Fruit fly (Drosophila melanogaster) whole organism, embryonic: ENCODE measurements around the gene Argl.
A peak's percentile ranks its signal among the peaks of the same experiment; 100 is the strongest.

Experiments
- Ada2b ChIP-seq: fragments of 200-800 bp; sonication (Bioruptor generic); IDR thresholded peaks from 2 replicates; pipeline ENCODE4 v1.3.6; 2022; ENCODE audit warnings: missing biosample characterization, missing genetic modification characterization
- Atf-2 ChIP-seq: fragments of 200-800 bp; sonication (Bioruptor generic); optimal IDR thresholded peaks from 2 replicates; lab custom pipeline; 2016; ENCODE audit warnings: missing biosample characterization, missing genetic modification characterization
- B-H2 ChIP-seq: fragments of 200-800 bp; sonication (Bioruptor generic); optimal IDR thresholded peaks from 2 replicates; lab custom pipeline; 2018; ENCODE audit warnings: missing biosample characterization, mild to moderate bottlenecking, missing genetic modification characterization
- C15 ChIP-seq: fragments of 200-800 bp; sonication (Bioruptor generic); IDR thresholded peaks from 3 replicates; pipeline ENCODE4 v1.3.6; 2022; ENCODE audit warnings: missing biosample characterization, missing genetic modification characterization
- CG11093 ChIP-seq: fragments of 200-800 bp; sonication (Bioruptor generic); IDR thresholded peaks from 3 replicates; pipeline ENCODE4 v1.3.6; 2022; ENCODE audit warnings: missing biosample characterization, missing genetic modification characterization
- CG11456 ChIP-seq: fragments of 200-800 bp; sonication (Bioruptor generic); IDR thresholded peaks from 3 replicates; pipeline ENCODE4 v1.3.6; 2022; ENCODE audit warnings: missing biosample characterization, missing genetic modification characterization
- CG11560 ChIP-seq: fragments of 200-800 bp; sonication (Bioruptor generic); IDR thresholded peaks from 3 replicates; pipeline ENCODE4 v1.3.6; 2022; ENCODE audit warnings: missing biosample characterization, missing genetic modification characterization
- CG12942 ChIP-seq: fragments of 200-800 bp; sonication (Bioruptor generic); optimal IDR thresholded peaks from 3 replicates; lab custom pipeline; 2016; ENCODE audit warnings: missing biosample characterization, missing genetic modification characterization
- CG13296 ChIP-seq: fragments of 200-800 bp; sonication (Bioruptor generic); optimal IDR thresholded peaks from 3 replicates; lab custom pipeline; 2018; ENCODE audit warnings: missing biosample characterization, mild to moderate bottlenecking, missing genetic modification characterization
- CG14965 ChIP-seq: fragments of 200-800 bp; sonication (Bioruptor generic); optimal IDR thresholded peaks from 2 replicates; lab custom pipeline; 2016; ENCODE audit warnings: missing biosample characterization, missing genetic modification characterization, borderline replicate concordance
- CG17328 ChIP-seq: fragments of 200-800 bp; sonication (Bioruptor generic); IDR thresholded peaks from 2 replicates; pipeline ENCODE4 v1.3.6; 2022; ENCODE audit warnings: missing biosample characterization, missing genetic modification characterization
- CG3065 ChIP-seq: fragments of 200-800 bp; sonication (Bioruptor generic); optimal IDR thresholded peaks from 2 replicates; lab custom pipeline; 2016; ENCODE audit warnings: missing biosample characterization, missing genetic modification characterization
- CG31224 ChIP-seq: fragments of 200-800 bp; sonication (Bioruptor generic); IDR thresholded peaks from 2 replicates; pipeline ENCODE4 v1.3.6; 2022; ENCODE audit warnings: missing biosample characterization, missing genetic modification characterization
- CG6175 ChIP-seq: fragments of 200-800 bp; sonication (Bioruptor generic); IDR thresholded peaks from 3 replicates; pipeline ENCODE4 v1.3.6; 2022; ENCODE audit warnings: missing biosample characterization, missing genetic modification characterization
- CG7372 ChIP-seq: fragments of 200-800 bp; sonication (Bioruptor generic); IDR thresholded peaks from 2 replicates; pipeline ENCODE4 v1.3.6; 2022; ENCODE audit warnings: missing biosample characterization, missing genetic modification characterization
- CG9609 ChIP-seq: fragments of 200-800 bp; sonication (Bioruptor generic); optimal IDR thresholded peaks from 3 replicates; lab custom pipeline; 2016; ENCODE audit warnings: missing biosample characterization, missing genetic modification characterization
- Dad ChIP-seq: fragments of 200-800 bp; sonication (Bioruptor generic); optimal IDR thresholded peaks from 3 replicates; lab custom pipeline; 2016; ENCODE audit warnings: missing biosample characterization, missing genetic modification characterization
- Dll ChIP-seq: fragments of 200-800 bp; sonication (Bioruptor generic); IDR thresholded peaks from 4 replicates; pipeline ENCODE4 v1.3.6; 2022; ENCODE audit warnings: missing biosample characterization, missing genetic modification characterization; ENCODE audit not compliant: partially characterized antibody
- E2f1 ChIP-seq: fragments of 200-800 bp; sonication (Bioruptor generic); IDR thresholded peaks from 2 replicates; pipeline ENCODE4 v1.3.6; 2022; ENCODE audit warnings: missing biosample characterization, missing genetic modification characterization
- Elba2 ChIP-seq: fragments of 200-800 bp; sonication (Bioruptor generic); optimal IDR thresholded peaks from 3 replicates; lab custom pipeline; 2016; ENCODE audit warnings: missing biosample characterization, missing genetic modification characterization
- HHEX ChIP-seq: fragments of 200-800 bp; sonication (Bioruptor generic); optimal IDR thresholded peaks from 3 replicates; lab custom pipeline; 2017; ENCODE audit warnings: missing biosample characterization, mild to moderate bottlenecking, missing genetic modification characterization, missing genetic modification reagents
- HLH4C ChIP-seq: fragments of 200-800 bp; sonication (Bioruptor generic); IDR thresholded peaks from 3 replicates; pipeline ENCODE4 v1.3.6; 2022; ENCODE audit warnings: missing biosample characterization, missing genetic modification characterization; ENCODE audit not compliant: partially characterized antibody
- HmgZ ChIP-seq: fragments of 200-800 bp; sonication (Bioruptor generic); optimal IDR thresholded peaks from 2 replicates; lab custom pipeline; 2018; ENCODE audit warnings: missing biosample characterization, mild to moderate bottlenecking, missing genetic modification characterization
- Hr39 ChIP-seq: fragments of >200 bp; optimal IDR thresholded peaks from 2 replicates; lab custom pipeline; 2017
- MESR4 ChIP-seq: fragments of 200-800 bp; sonication (Bioruptor generic); optimal IDR thresholded peaks from 2 replicates; lab custom pipeline; 2018; ENCODE audit warnings: missing biosample characterization, mild to moderate bottlenecking, missing genetic modification characterization, moderate library complexity
- NFAT ChIP-seq: fragments of 200-800 bp; sonication (Bioruptor generic); IDR thresholded peaks from 2 replicates; pipeline ENCODE4 v1.3.6; 2022; ENCODE audit warnings: missing biosample characterization, missing genetic modification characterization
- Nf-YA ChIP-seq: fragments of 200-800 bp; sonication (Bioruptor generic); IDR thresholded peaks from 2 replicates; pipeline ENCODE4 v1.3.6; 2022; ENCODE audit warnings: missing biosample characterization, missing genetic modification characterization
- Pdp1 ChIP-seq, 2 experiments: fragments of 200-800 bp; sonication (Bioruptor generic); optimal IDR thresholded peaks; 3 replicates each; lab custom pipeline; 2016; ENCODE audit warnings: missing biosample characterization in 2 of 2, missing genetic modification characterization in 2 of 2, mild to moderate bottlenecking in 1 of 2, moderate library complexity in 1 of 2
- Usf ChIP-seq: fragments of 200-800 bp; sonication (Bioruptor generic); optimal IDR thresholded peaks from 2 replicates; lab custom pipeline; 2017; ENCODE audit warnings: missing genotype, missing biosample characterization, missing genetic modification characterization
- ash1 ChIP-seq: fragments of 200-800 bp; sonication (Bioruptor generic); optimal IDR thresholded peaks from 2 replicates; lab custom pipeline; 2018; ENCODE audit warnings: missing biosample characterization, mild to moderate bottlenecking, missing genetic modification characterization
- bsh ChIP-seq, 2 experiments: fragments of 200-800 bp; sonication (Bioruptor generic); optimal IDR thresholded peaks; 2 replicates each; lab custom pipeline; 2017 to 2018; ENCODE audit warnings: mild to moderate bottlenecking in 2 of 2, missing biosample characterization in 2 of 2, missing genetic modification characterization in 2 of 2, moderate library complexity in 1 of 2
- btn ChIP-seq: fragments of 200-800 bp; sonication (Bioruptor generic); optimal IDR thresholded peaks from 2 replicates; lab custom pipeline; 2016; ENCODE audit warnings: missing biosample characterization, missing genetic modification characterization
- chinmo ChIP-seq: fragments of 200-800 bp; sonication (Bioruptor generic); IDR thresholded peaks from 4 replicates; pipeline ENCODE4 v1.3.6; 2022; ENCODE audit warnings: missing biosample characterization, missing genetic modification characterization; ENCODE audit not compliant: partially characterized antibody
- croc ChIP-seq: fragments of 200-800 bp; sonication (Bioruptor generic); conservative IDR thresholded peaks from 3 replicates; pipeline ENCODE4 v1.3.6; 2022; ENCODE audit warnings: missing biosample characterization, missing genetic modification characterization
- crp ChIP-seq, 2 experiments: fragments of 200-800 bp; sonication (Bioruptor generic); optimal IDR thresholded peaks; 2 replicates in 1 of 2; 3 replicates in 1 of 2; lab custom pipeline; 2017; ENCODE audit warnings: missing biosample characterization in 2 of 2, missing genetic modification characterization in 2 of 2, mild to moderate bottlenecking in 1 of 2, moderate library complexity in 1 of 2
- dm ChIP-seq: fragments of 200-800 bp; sonication (Bioruptor generic); optimal IDR thresholded peaks from 3 replicates; lab custom pipeline; 2016; ENCODE audit warnings: missing biosample characterization, missing genetic modification characterization
- gro ChIP-seq: fragments of 200-800 bp; sonication (Bioruptor generic); optimal IDR thresholded peaks from 2 replicates; lab custom pipeline; 2016; ENCODE audit warnings: missing biosample characterization, missing genetic modification characterization
- gsb-n ChIP-seq: fragments of 200-800 bp; sonication (Bioruptor generic); optimal IDR thresholded peaks from 3 replicates; lab custom pipeline; 2018; ENCODE audit warnings: missing biosample characterization, mild to moderate bottlenecking, missing genetic modification characterization
- hbn ChIP-seq: fragments of 200-800 bp; sonication (Bioruptor generic); IDR thresholded peaks from 2 replicates; pipeline ENCODE4 v1.3.6; 2022; ENCODE audit warnings: missing biosample characterization, missing genetic modification characterization; ENCODE audit not compliant: partially characterized antibody
- jigr1 ChIP-seq: fragments of 200-800 bp; sonication (Bioruptor generic); IDR thresholded peaks from 3 replicates; pipeline ENCODE4 v1.3.6; 2022; ENCODE audit warnings: missing biosample characterization, missing genetic modification characterization
- lmd ChIP-seq: fragments of 200-800 bp; sonication (Bioruptor generic); IDR thresholded peaks from 2 replicates; pipeline ENCODE4 v1.3.6; 2022; ENCODE audit warnings: missing biosample characterization, missing genetic modification characterization
- luna ChIP-seq: fragments of 200-800 bp; sonication (Bioruptor generic); optimal IDR thresholded peaks from 2 replicates; lab custom pipeline; 2016; ENCODE audit warnings: missing biosample characterization, missing genetic modification characterization
- nerfin-1 ChIP-seq: fragments of 200-800 bp; sonication (Bioruptor generic); optimal IDR thresholded peaks from 3 replicates; lab custom pipeline; 2019; ENCODE audit warnings: missing biosample characterization, mild to moderate bottlenecking, missing genetic modification characterization, moderate library complexity
- odd ChIP-seq: fragments of 200-800 bp; sonication (Bioruptor generic); optimal IDR thresholded peaks from 2 replicates; lab custom pipeline; 2017; ENCODE audit warnings: missing biosample characterization, mild to moderate bottlenecking, missing genetic modification characterization
- pb ChIP-seq: fragments of 200-800 bp; sonication (Bioruptor generic); optimal IDR thresholded peaks from 3 replicates; lab custom pipeline; 2016; ENCODE audit warnings: missing biosample characterization, missing genetic modification characterization
- row ChIP-seq: fragments of 200-800 bp; sonication (Bioruptor generic); IDR thresholded peaks from 3 replicates; pipeline ENCODE4 v1.3.6; 2022; ENCODE audit warnings: missing biosample characterization, missing genetic modification characterization
- sd ChIP-seq: fragments of 200-800 bp; sonication (Bioruptor generic); optimal IDR thresholded peaks from 3 replicates; lab custom pipeline; 2018; ENCODE audit warnings: missing biosample characterization, mild to moderate bottlenecking, missing genetic modification characterization, moderate library complexity
- slbo ChIP-seq: fragments of 200-800 bp; sonication (Bioruptor generic); IDR thresholded peaks from 2 replicates; pipeline ENCODE4 v1.3.6; 2022; ENCODE audit warnings: missing biosample characterization, missing genetic modification characterization
- slp2 ChIP-seq: fragments of 200-800 bp; sonication (Bioruptor generic); optimal IDR thresholded peaks from 2 replicates; lab custom pipeline; 2016; ENCODE audit warnings: missing biosample characterization, missing genetic modification characterization
- tup ChIP-seq: fragments of 200-800 bp; sonication (Bioruptor generic); optimal IDR thresholded peaks from 2 replicates; lab custom pipeline; 2016; ENCODE audit warnings: missing biosample characterization, mild to moderate bottlenecking, missing genetic modification characterization, moderate library complexity

Gene Argl

dm6 chr2L:8897954-8898713 is 43.8 kb downstream of the Argl start (continued):
- peak; percentile 42 to 66 for TF ChIP-seq bsh (GFP tag; optimal IDR thresholded peaks at IDR 0.05; lab: Kevin White, UChicago)
- TF ChIP-seq pb (GFP tag; lab: Kevin White, UChicago): no peak
- no peak for TF ChIP-seq Nf-YA (GFP tag; lab: Robert Waterston, UW)
- TF ChIP-seq CG3065 (GFP tag; lab: Kevin White, UChicago): no peak
- TF ChIP-seq CG12942 (GFP tag; lab: Kevin White, UChicago): no peak
- no peak for TF ChIP-seq Usf (GFP tag; lab: Kevin White, UChicago)
- no peak for TF ChIP-seq CG17328 (GFP tag; lab: Robert Waterston, UW)
- TF ChIP-seq HmgZ (tag; lab: Kevin White, UChicago): no peak
- TF ChIP-seq CG9609: peak; percentile 7
- TF ChIP-seq CG11093 (GFP tag; lab: Robert Waterston, UW): no peak
- peak; percentile 53 for TF ChIP-seq CG13296 (GFP tag; lab: Kevin White, UChicago)
- TF ChIP-seq row (GFP tag; lab: Robert Waterston, UW): peak; percentile 49; the same call in 1 of the 3 replicates
- no peak for TF ChIP-seq B-H2
- peak; percentile 41 for TF ChIP-seq HHEX (GFP tag; lab: Kevin White, UChicago)
- TF ChIP-seq btn (GFP tag; lab: Kevin White, UChicago): no peak
- no peak for TF ChIP-seq dm
- no peak for TF ChIP-seq Atf-2
- no peak for TF ChIP-seq sd (tag; lab: Kevin White, UChicago)
- no peak for TF ChIP-seq hbn
- no peak for TF ChIP-seq Hr39
- TF ChIP-seq crp (GFP tag; optimal IDR thresholded peaks at IDR 0.05; lab: Kevin White, UChicago): no peak
- no peak for TF ChIP-seq C15 (GFP tag; lab: Robert Waterston, UW)
- peak in 1 of 2 experiments; percentile 76 for TF ChIP-seq Pdp1 (GFP tag; optimal IDR thresholded peaks at IDR 0.05; lab: Kevin White, UChicago)
- TF ChIP-seq slbo (GFP tag; lab: Robert Waterston, UW): peak; percentile 42; the same call in 1 of the 2 replicates
- peak; percentile 43 for TF ChIP-seq odd (GFP tag; lab: Kevin White, UChicago)
- no peak for TF ChIP-seq gro (GFP tag; lab: Kevin White, UChicago)
- TF ChIP-seq CG11560: no peak
- 0 out of 2 replicates have a peak, but pooled peaks have one; percentile 4 for TF ChIP-seq NFAT (GFP tag; lab: Robert Waterston, UW)
- peak; percentile 41; the same call in 1 of the 2 replicates for TF ChIP-seq lmd
- TF ChIP-seq luna: no peak
- TF ChIP-seq slp2 (GFP tag; lab: Kevin White, UChicago): no peak
- no peak for TF ChIP-seq CG11456 (GFP tag; lab: Robert Waterston, UW)
- no peak for TF ChIP-seq croc (GFP tag; lab: Robert Waterston, UW)
- no peak for TF ChIP-seq MESR4
- no peak for TF ChIP-seq CG6175 (GFP tag; lab: Robert Waterston, UW)
- TF ChIP-seq E2f1 (GFP tag; lab: Robert Waterston, UW): no peak
- no peak for TF ChIP-seq gsb-n (tag; lab: Kevin White, UChicago)
- TF ChIP-seq HLH4C: no peak
- no peak for TF ChIP-seq CG7372
- TF ChIP-seq Ada2b (GFP tag; lab: Robert Waterston, UW): peak; percentile 36; the same call in 1 of the 2 replicates
- TF ChIP-seq chinmo: no peak
- TF ChIP-seq Elba2: no peak
- 0 out of 3 replicates have a peak, but pooled peaks have one; percentile 9 for TF ChIP-seq jigr1 (GFP tag; lab: Robert Waterston, UW)
- no peak for TF ChIP-seq CG14965
- TF ChIP-seq Dll (GFP tag; lab: Robert Waterston, UW): no peak
- TF ChIP-seq nerfin-1 (tag; lab: Kevin White, UChicago): peak; percentile 28
- TF ChIP-seq CG31224: peak; percentile 21; the same call in 1 of the 2 replicates
- no peak for TF ChIP-seq tup (GFP tag; lab: Kevin White, UChicago)
- no peak for TF ChIP-seq Dad (GFP tag; lab: Kevin White, UChicago)
- no peak for TF ChIP-seq ash1 (GFP tag; lab: Kevin White, UChicago)
